Fruit fly (Drosophila melanogaster) whole organism: Measurements from ENCODE around the gene CheA75a.

Source experiments
- CG8478 ChIP-seq: fragments of >200 bp; optimal IDR thresholded peaks from 2 replicates; lab custom pipeline; 2018; ENCODE audit warnings: inconsistent platforms
- Dll ChIP-seq: fragments of >200 bp; optimal IDR thresholded peaks from 2 replicates; lab custom pipeline; 2017
- psq ChIP-seq: fragments of >200 bp; optimal IDR thresholded peaks from 2 replicates; lab custom pipeline; 2017
- usp ChIP-seq: fragments of >200 bp; optimal IDR thresholded peaks from 2 replicates; lab custom pipeline; 2017; ENCODE audit warnings: missing biosample characterization, missing genetic modification characterization, mixed read lengths

DNA sequence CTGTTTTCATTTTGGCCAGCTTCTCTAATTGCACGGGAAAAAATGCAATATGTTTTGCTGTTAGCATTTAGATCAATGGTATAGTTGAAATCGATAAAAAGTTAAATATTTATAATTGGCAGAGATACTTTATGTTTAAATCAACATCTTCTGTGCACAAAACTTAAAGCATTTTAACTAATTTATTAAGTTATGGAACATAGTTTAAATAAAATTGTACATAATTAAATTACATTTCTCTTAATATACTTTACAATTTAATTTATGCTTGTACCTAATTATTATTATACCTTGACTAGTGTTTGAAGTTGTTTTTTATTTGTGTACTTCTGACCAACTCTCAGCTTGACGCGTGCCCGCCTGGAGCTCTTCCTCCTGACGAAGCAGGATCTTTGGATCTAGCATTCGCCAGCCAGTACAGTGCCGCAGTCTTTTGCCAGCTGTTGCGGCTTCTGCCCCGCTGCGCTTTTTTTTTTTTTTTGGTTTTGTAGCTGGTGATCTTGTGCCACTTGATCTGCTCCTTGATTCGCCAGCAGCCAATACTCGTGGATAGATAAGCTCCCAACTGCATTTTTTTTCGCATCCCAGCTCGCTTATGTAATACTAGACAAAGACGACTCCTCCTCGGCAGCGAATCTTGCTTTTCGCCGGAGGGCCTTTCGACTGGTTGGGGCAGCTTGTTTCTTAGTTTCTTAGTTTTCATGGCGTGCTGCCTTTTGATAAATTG, 6.7 kb upstream of the CheA75a start:
- TF ChIP-seq usp (GFP tag; lab: Kevin White, UChicago) (no peak), Dll (lab: Kevin White, UChicago) (no peak), psq (no peak), CG8478 (lab: Kevin White, UChicago) (no peak)
